Fruit fly (Drosophila melanogaster) whole organism: ENCODE results near the gene CG2225.

ENCODE experiments used
- CG8478 ChIP-seq: fragments of >200 bp; optimal IDR thresholded peaks from 2 replicates; lab custom pipeline; 2018; ENCODE audit warnings: inconsistent platforms
- Dll ChIP-seq: fragments of >200 bp; optimal IDR thresholded peaks from 2 replicates; lab custom pipeline; 2017
- pan ChIP-seq: fragments of >200 bp; optimal IDR thresholded peaks from 2 replicates; lab custom pipeline; 2017
- psq ChIP-seq: fragments of >200 bp; optimal IDR thresholded peaks from 2 replicates; lab custom pipeline; 2017
- usp ChIP-seq: fragments of >200 bp; optimal IDR thresholded peaks from 2 replicates; lab custom pipeline; 2017; ENCODE audit warnings: missing biosample characterization, missing genetic modification characterization, mixed read lengths

DNA sequence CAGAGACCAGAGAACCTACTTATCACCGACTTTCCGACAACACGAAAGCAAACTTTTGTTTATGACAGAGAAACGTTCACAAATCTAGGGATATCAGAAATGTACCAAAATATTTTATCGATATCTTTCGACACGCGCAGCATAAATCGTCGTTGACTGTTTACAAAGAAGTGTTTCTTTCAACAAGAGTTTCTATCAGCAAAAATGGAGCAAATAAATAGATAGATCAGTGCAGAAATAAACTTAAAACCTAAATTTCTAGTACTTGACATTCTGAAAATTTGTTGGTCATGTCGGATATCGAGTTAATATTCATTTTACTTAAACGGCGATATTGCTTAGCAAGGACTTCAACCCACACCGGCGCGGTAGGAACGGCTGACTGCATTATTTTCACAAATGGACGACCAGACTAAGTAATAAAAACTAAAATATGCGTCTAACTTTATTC lies at the start of gene CG2225:
- TF ChIP-seq CG8478 (lab: Kevin White, UChicago): no peak
- TF ChIP-seq psq: no peak
- no peak for TF ChIP-seq pan (lab: Kevin White, UChicago)
- TF ChIP-seq usp (GFP tag; lab: Kevin White, UChicago): no peak
- TF ChIP-seq Dll (lab: Kevin White, UChicago): no peak
